Worm (Caenorhabditis elegans) whole organism, L4 larva: ENCODE results near the gene ceh-27.

Experiments
- D1046.2 ChIP-seq: fragments of 200-800 bp; sonication (Bioruptor generic); IDR thresholded peaks from 2 replicates; pipeline ENCODE4 v1.3.6; 2022; ENCODE audit warnings: missing genetic modification characterization, missing compliant biosample characterization
- F44E2.7 ChIP-seq: fragments of 200-800 bp; sonication (Bioruptor generic); IDR thresholded peaks from 2 replicates; pipeline ENCODE4 v2.1.2; 2022; ENCODE audit warnings: missing genetic modification characterization, missing compliant biosample characterization
- T26A8.4 ChIP-seq: fragments of 200-800 bp; sonication (Bioruptor generic); IDR thresholded peaks from 2 replicates; pipeline ENCODE4 v1.3.6; 2022; ENCODE audit warnings: missing genetic modification characterization, missing compliant biosample characterization
- Y105C5A.15 ChIP-seq: fragments of 200-800 bp; sonication (Bioruptor generic); IDR thresholded peaks from 2 replicates; pipeline ENCODE4 v1.3.6; 2022; ENCODE audit warnings: missing genetic modification characterization, missing compliant biosample characterization
- arid-1 ChIP-seq: fragments of 200-800 bp; sonication (Bioruptor generic); conservative IDR thresholded peaks from 2 replicates; pipeline ENCODE4 v1.3.6; 2022; ENCODE audit warnings: missing genetic modification reagents, missing genetic modification characterization, missing compliant biosample characterization
- ceh-28 ChIP-seq: fragments of 150-350 bp; optimal IDR thresholded peaks from 2 replicates; lab custom pipeline; 2014; ENCODE audit warnings: missing biosample characterization, missing genetic modification reagents, missing genetic modification characterization
- ceh-32 ChIP-seq: sonication (generic microtip); optimal IDR thresholded peaks from 2 replicates; lab custom pipeline; 2016; ENCODE audit warnings: mild to moderate bottlenecking, missing genetic modification characterization, missing compliant biosample characterization; ENCODE audit not compliant: poor library complexity
- ceh-44 ChIP-seq: fragments of 200-800 bp; sonication (Bioruptor generic); IDR thresholded peaks from 2 replicates; pipeline ENCODE4 v1.3.6; 2022; ENCODE audit warnings: missing genetic modification reagents, missing genetic modification characterization, missing compliant biosample characterization
- ceh-62 ChIP-seq: sonication (generic microtip); optimal IDR thresholded peaks from 2 replicates; lab custom pipeline; 2017; ENCODE audit warnings: missing biosample characterization, missing genetic modification characterization
- ces-1 ChIP-seq: fragments of 150-350 bp; sonication (generic microtip); optimal IDR thresholded peaks from 4 replicates; lab custom pipeline; 2014; ENCODE audit warnings: missing biosample characterization, missing genetic modification reagents, missing genetic modification characterization
- cey-2 ChIP-seq: sonication (generic microtip); optimal IDR thresholded peaks from 3 replicates; lab custom pipeline; 2017; ENCODE audit warnings: missing genetic modification characterization, mild to moderate bottlenecking, missing compliant biosample characterization, antibody characterized with exemption, borderline replicate concordance; ENCODE audit not compliant: insufficient read depth
- ctbp-1 ChIP-seq: fragments of 200-800 bp; sonication (Bioruptor generic); IDR thresholded peaks from 2 replicates; pipeline ENCODE4 v1.3.6; 2022; ENCODE audit warnings: missing genetic modification reagents, missing genetic modification characterization, missing compliant biosample characterization
- daf-16 ChIP-seq, 3 experiments: sonication (generic microtip); optimal IDR thresholded peaks; 2 replicates each; lab custom pipeline; 2016 to 2017; ENCODE audit warnings: missing genetic modification characterization in 3 of 3, missing genetic modification reagents in 3 of 3, mild to moderate bottlenecking in 2 of 3, missing compliant biosample characterization in 2 of 3, missing biosample characterization in 1 of 3, moderate library complexity in 1 of 3
- dmd-6 ChIP-seq: fragments of 200-800 bp; sonication (Bioruptor generic); IDR thresholded peaks from 2 replicates; pipeline ENCODE4 v1.3.6; 2022; ENCODE audit warnings: missing genetic modification reagents, missing genetic modification characterization, missing compliant biosample characterization
- dmd-8 ChIP-seq: fragments of 200-800 bp; sonication (Bioruptor generic); IDR thresholded peaks from 2 replicates; pipeline ENCODE4 v1.3.6; 2022; ENCODE audit warnings: missing genetic modification characterization, missing compliant biosample characterization
- dmd-9 ChIP-seq: fragments of 200-800 bp; sonication (Bioruptor generic); IDR thresholded peaks from 2 replicates; pipeline ENCODE4 v1.3.6; 2022; ENCODE audit warnings: missing genetic modification reagents, missing genetic modification characterization, missing compliant biosample characterization
- dpl-1 ChIP-seq: fragments of 150-350 bp; optimal IDR thresholded peaks from 2 replicates; lab custom pipeline; 2014; ENCODE audit warnings: missing biosample characterization, missing genetic modification reagents, missing genetic modification characterization
- gei-8 ChIP-seq: fragments of 200-800 bp; sonication (Bioruptor generic); optimal IDR thresholded peaks from 2 replicates; lab custom pipeline; 2018; ENCODE audit warnings: mild to moderate bottlenecking, missing genetic modification characterization, missing compliant biosample characterization
- hif-1 ChIP-seq, 2 experiments: sonication (generic microtip); optimal IDR thresholded peaks; 2 replicates each; lab custom pipeline; 2016 to 2017; ENCODE audit warnings: missing compliant biosample characterization in 2 of 2, missing genetic modification characterization in 2 of 2, missing genetic modification reagents in 2 of 2, missing genotype in 2 of 2, mild to moderate bottlenecking in 1 of 2
- hlh-11 ChIP-seq: fragments of 200-800 bp; sonication (Bioruptor generic); optimal IDR thresholded peaks from 2 replicates; lab custom pipeline; 2018; ENCODE audit warnings: mild to moderate bottlenecking, missing genetic modification characterization, missing compliant biosample characterization
- jun-1 ChIP-seq: fragments of 150-350 bp; optimal IDR thresholded peaks from 2 replicates; lab custom pipeline; 2014; ENCODE audit warnings: missing biosample characterization, missing genetic modification reagents, missing genetic modification characterization
- lim-7 ChIP-seq: fragments of 200-800 bp; sonication (Bioruptor generic); IDR thresholded peaks from 2 replicates; pipeline ENCODE4 v1.3.6; 2022; ENCODE audit warnings: missing genetic modification characterization, missing compliant biosample characterization
- lin-13 ChIP-seq: fragments of 150-350 bp; optimal IDR thresholded peaks from 2 replicates; lab custom pipeline; 2014; ENCODE audit warnings: missing biosample characterization, missing genetic modification reagents, missing genetic modification characterization
- lin-15B ChIP-seq: fragments of 150-350 bp; sonication (generic microtip); optimal IDR thresholded peaks from 3 replicates; lab custom pipeline; 2014; ENCODE audit warnings: missing biosample characterization, missing genetic modification characterization
- lin-29 ChIP-seq: fragments of 200-800 bp; sonication (Bioruptor generic); IDR thresholded peaks from 2 replicates; pipeline ENCODE4 v1.3.6; 2022; ENCODE audit warnings: missing genetic modification reagents, missing genetic modification characterization, missing compliant biosample characterization
- lin-38 ChIP-seq: fragments of 200-800 bp; sonication (Bioruptor generic); IDR thresholded peaks from 2 replicates; pipeline ENCODE4 v1.3.6; 2022; ENCODE audit warnings: missing genetic modification reagents, missing genetic modification characterization, missing compliant biosample characterization
- mes-2 ChIP-seq: sonication (generic microtip); optimal IDR thresholded peaks from 2 replicates; lab custom pipeline; 2016; ENCODE audit warnings: missing genotype, mild to moderate bottlenecking, missing genetic modification characterization, missing compliant biosample characterization; ENCODE audit not compliant: poor library complexity, severe bottlenecking
- mxl-2 ChIP-seq: fragments of 200-800 bp; sonication (Bioruptor generic); conservative IDR thresholded peaks from 2 replicates; pipeline ENCODE4 v1.3.6; 2022; ENCODE audit warnings: missing genetic modification reagents, missing genetic modification characterization, missing compliant biosample characterization
- nhr-10 ChIP-seq: fragments of 150-350 bp; optimal IDR thresholded peaks from 2 replicates; lab custom pipeline; 2014; ENCODE audit warnings: missing biosample characterization, missing genetic modification characterization
- nhr-102 ChIP-seq: sonication (generic microtip); optimal IDR thresholded peaks from 2 replicates; lab custom pipeline; 2016; ENCODE audit warnings: mild to moderate bottlenecking, missing genetic modification characterization, moderate library complexity, missing compliant biosample characterization
- nhr-11 ChIP-seq: fragments of 150-350 bp; optimal IDR thresholded peaks from 2 replicates; lab custom pipeline; 2014; ENCODE audit warnings: missing biosample characterization, missing genetic modification characterization
- nhr-111 ChIP-seq: fragments of 200-800 bp; sonication (Bioruptor generic); optimal IDR thresholded peaks from 2 replicates; lab custom pipeline; 2018; ENCODE audit warnings: mild to moderate bottlenecking, missing genetic modification characterization, missing compliant biosample characterization
- nhr-237 ChIP-seq: sonication (generic microtip); optimal IDR thresholded peaks from 2 replicates; lab custom pipeline; 2017; ENCODE audit warnings: missing biosample characterization, missing genetic modification characterization
- nhr-25 ChIP-seq: sonication (generic microtip); optimal IDR thresholded peaks from 2 replicates; lab custom pipeline; 2017; ENCODE audit warnings: missing genetic modification characterization, mild to moderate bottlenecking, missing compliant biosample characterization, antibody characterized with exemption, moderate library complexity, borderline replicate concordance; ENCODE audit not compliant: insufficient read depth
- nhr-28 ChIP-seq: fragments of 150-350 bp; optimal IDR thresholded peaks from 2 replicates; lab custom pipeline; 2014; ENCODE audit warnings: missing biosample characterization, missing genetic modification characterization
- nhr-41 ChIP-seq: fragments of 200-800 bp; sonication (Bioruptor generic); IDR thresholded peaks from 2 replicates; pipeline ENCODE4 v1.3.6; 2022; ENCODE audit warnings: missing genetic modification reagents, missing genetic modification characterization, missing compliant biosample characterization
- nhr-6 ChIP-seq: fragments of 150-350 bp; optimal IDR thresholded peaks from 2 replicates; lab custom pipeline; 2014; ENCODE audit warnings: missing biosample characterization, missing genetic modification characterization
- nhr-77 ChIP-seq: fragments of 150-350 bp; optimal IDR thresholded peaks from 2 replicates; lab custom pipeline; 2014; ENCODE audit warnings: missing biosample characterization, missing genetic modification characterization
- php-3 ChIP-seq: fragments of 200-800 bp; sonication (Bioruptor generic); IDR thresholded peaks from 2 replicates; pipeline ENCODE4 v1.3.6; 2022; ENCODE audit warnings: missing genetic modification reagents, missing genetic modification characterization, missing compliant biosample characterization
- pqm-1 ChIP-seq: sonication (generic microtip); optimal IDR thresholded peaks from 2 replicates; lab custom pipeline; 2017; ENCODE audit warnings: missing biosample characterization, missing genetic modification characterization
- rbr-2 ChIP-seq: sonication (generic microtip); optimal IDR thresholded peaks from 2 replicates; lab custom pipeline; 2016; ENCODE audit warnings: missing genotype, missing genetic modification characterization, missing compliant biosample characterization
- sdz-12 ChIP-seq: fragments of 200-800 bp; sonication (Bioruptor generic); optimal IDR thresholded peaks from 2 replicates; lab custom pipeline; 2018; ENCODE audit warnings: mild to moderate bottlenecking, missing genetic modification characterization, missing compliant biosample characterization
- set-16 ChIP-seq: fragments of 200-800 bp; sonication (Bioruptor generic); IDR thresholded peaks from 2 replicates; pipeline ENCODE4 v1.3.6; 2022; ENCODE audit warnings: missing genetic modification reagents, missing genetic modification characterization, missing compliant biosample characterization
- skn-1 ChIP-seq: fragments of 150-350 bp; optimal IDR thresholded peaks from 2 replicates; lab custom pipeline; 2014; ENCODE audit warnings: missing biosample characterization, missing genetic modification characterization
- snpc-1.2 ChIP-seq: fragments of 200-800 bp; sonication (Bioruptor generic); IDR thresholded peaks from 2 replicates; pipeline ENCODE4 v1.3.6; 2022; ENCODE audit warnings: missing genetic modification reagents, missing genetic modification characterization, missing compliant biosample characterization
- snpc-4 ChIP-seq: fragments of 150-350 bp; optimal IDR thresholded peaks from 2 replicates; lab custom pipeline; 2014; ENCODE audit warnings: missing biosample characterization, missing genetic modification characterization
- spr-1 ChIP-seq: sonication (generic microtip); optimal IDR thresholded peaks from 2 replicates; lab custom pipeline; 2016; ENCODE audit warnings: mild to moderate bottlenecking, missing genetic modification characterization, missing compliant biosample characterization
- tag-97 ChIP-seq: fragments of 200-800 bp; sonication (Bioruptor generic); IDR thresholded peaks from 2 replicates; pipeline ENCODE4 v1.3.6; 2022; ENCODE audit warnings: missing genetic modification characterization, missing compliant biosample characterization
- tra-1 ChIP-seq: fragments of 200-800 bp; sonication (Bioruptor generic); IDR thresholded peaks from 2 replicates; pipeline ENCODE4 v1.3.6; 2022; ENCODE audit warnings: missing genetic modification reagents, missing genetic modification characterization, missing compliant biosample characterization
- unc-39 ChIP-seq: sonication (generic microtip); optimal IDR thresholded peaks from 2 replicates; lab custom pipeline; 2017; ENCODE audit warnings: missing biosample characterization, missing genetic modification characterization
- zip-11 ChIP-seq: fragments of 200-800 bp; sonication (Bioruptor generic); IDR thresholded peaks from 2 replicates; pipeline ENCODE4 v1.3.6; 2022; ENCODE audit warnings: missing genetic modification characterization, missing compliant biosample characterization
- zip-2 ChIP-seq: fragments of 150-350 bp; optimal IDR thresholded peaks from 2 replicates; lab custom pipeline; 2014; ENCODE audit warnings: missing biosample characterization, missing genetic modification characterization

The ceh-27 gene

ce11 chrV:11648435-11648834, 16.5 kb downstream of the ceh-27 start (continued):
- TF ChIP-seq unc-39 (tag; lab: Kevin White, UChicago) (no peak), spr-1 (tag; lab: Kevin White, UChicago) (no peak), hlh-11 (peak; percentile 60), nhr-41 (GFP tag; lab: Robert Waterston, UW) (no peak), nhr-77 (tag; lab: Kevin White, UChicago) (peak; percentile 34), php-3 (GFP tag; lab: Robert Waterston, UW) (0 out of 2 replicates have a peak, but pooled peaks have one; percentile 51), zip-11 (GFP tag; lab: Robert Waterston, UW) (no peak), pqm-1 (peak; percentile 91), ceh-62 (tag; lab: Kevin White, UChicago) (no peak), Y105C5A.15 (GFP tag; lab: Robert Waterston, UW) (no peak), zip-2 (tag; lab: Kevin White, UChicago) (no peak), gei-8 (GFP tag; lab: Kevin White, UChicago) (no peak), dmd-6 (GFP tag; lab: Robert Waterston, UW) (peak; percentile 81), snpc-1.2 (GFP tag; lab: Robert Waterston, UW) (no peak), sdz-12 (no peak), ctbp-1 (no peak), lin-38 (GFP tag; lab: Robert Waterston, UW) (no peak), skn-1 (no peak), nhr-10 (tag; lab: Kevin White, UChicago) (no peak), tag-97 (no peak), mes-2 (peak; percentile 7), hif-1 (tag; optimal IDR thresholded peaks at IDR 0.05; lab: Kevin White, UChicago) (peak in 1 of 2 experiments; percentile 12), set-16 (no peak), nhr-6 (tag; lab: Kevin White, UChicago) (no peak), nhr-111 (GFP tag; lab: Kevin White, UChicago) (no peak), ceh-44 (GFP tag; lab: Robert Waterston, UW) (no peak), nhr-11 (no peak), dpl-1 (GFP tag; lab: Kevin White, UChicago) (no peak), arid-1 (GFP tag; lab: Robert Waterston, UW) (no peak), snpc-4 (tag; lab: Kevin White, UChicago) (no peak), nhr-25 (tag; lab: Kevin White, UChicago) (no peak), daf-16 (GFP tag; optimal IDR thresholded peaks at IDR 0.05; lab: Kevin White, UChicago) (no peak), daf-16 (tag; optimal IDR thresholded peaks at IDR 0.05; lab: Kevin White, UChicago) (peak; percentile 77), nhr-102 (tag; lab: Kevin White, UChicago) (no peak), lin-13 (GFP tag; lab: Kevin White, UChicago) (no peak), nhr-237 (tag; lab: Kevin White, UChicago) (no peak), ceh-32 (tag; lab: Kevin White, UChicago) (no peak), lim-7 (no peak), jun-1 (tag; lab: Kevin White, UChicago) (no peak), T26A8.4 (no peak), dmd-9 (GFP tag; lab: Robert Waterston, UW) (no peak), lin-15B (tag; lab: Kevin White, UChicago) (no peak), cey-2 (no peak), rbr-2 (no peak), dmd-8 (no peak), ceh-28 (tag; lab: Kevin White, UChicago) (no peak), ces-1 (no peak), D1046.2 (no peak), F44E2.7 (GFP tag; lab: Robert Waterston, UW) (no peak), nhr-28 (tag; lab: Kevin White, UChicago) (peak; percentile 75), mxl-2 (GFP tag; lab: Robert Waterston, UW) (no peak), tra-1 (GFP tag; lab: Robert Waterston, UW) (no peak), lin-29 (GFP tag; lab: Robert Waterston, UW) (no peak)
